Fruit fly (Drosophila melanogaster) whole organism, embryonic: Measurements from ENCODE around the gene NimC3.

ENCODE experiments used
- Adf1 ChIP-seq: fragments of 200-800 bp; sonication (Bioruptor generic); IDR thresholded peaks from 2 replicates; pipeline ENCODE4 v1.3.6; 2022; ENCODE audit warnings: missing biosample characterization, missing genetic modification characterization
- C15 ChIP-seq: fragments of 200-800 bp; sonication (Bioruptor generic); IDR thresholded peaks from 3 replicates; pipeline ENCODE4 v1.3.6; 2022; ENCODE audit warnings: missing biosample characterization, missing genetic modification characterization
- CG10431 ChIP-seq: fragments of 200-800 bp; sonication (Bioruptor generic); optimal IDR thresholded peaks from 3 replicates; lab custom pipeline; 2018; ENCODE audit warnings: missing biosample characterization, mild to moderate bottlenecking, missing genetic modification characterization
- CG1233 ChIP-seq: fragments of 200-800 bp; sonication (Bioruptor generic); optimal IDR thresholded peaks from 4 replicates; lab custom pipeline; 2018; ENCODE audit warnings: missing biosample characterization, mild to moderate bottlenecking, missing genetic modification characterization
- CG13894 ChIP-seq: fragments of 200-800 bp; sonication (Bioruptor generic); optimal IDR thresholded peaks from 3 replicates; lab custom pipeline; 2018; ENCODE audit warnings: missing biosample characterization, mild to moderate bottlenecking, missing genetic modification characterization, moderate library complexity
- CG1647 ChIP-seq: fragments of 200-800 bp; sonication (Bioruptor generic); optimal IDR thresholded peaks from 3 replicates; lab custom pipeline; 2016; ENCODE audit warnings: missing biosample characterization, missing genetic modification characterization
- CG17802 ChIP-seq: fragments of 200-800 bp; sonication (Bioruptor generic); optimal IDR thresholded peaks from 2 replicates; lab custom pipeline; 2018; ENCODE audit warnings: missing biosample characterization, mild to moderate bottlenecking, missing genetic modification characterization, moderate library complexity
- CG30020 ChIP-seq: fragments of 200-800 bp; optimal IDR thresholded peaks from 2 replicates; lab custom pipeline; 2019; ENCODE audit warnings: missing biosample characterization, mild to moderate bottlenecking, missing genetic modification characterization, moderate library complexity
- CG3163 ChIP-seq: fragments of 200-800 bp; sonication (Bioruptor generic); optimal IDR thresholded peaks from 3 replicates; lab custom pipeline; 2016; ENCODE audit warnings: missing biosample characterization, missing genetic modification characterization
- CG32532 ChIP-seq: fragments of 200-800 bp; sonication (Bioruptor generic); IDR thresholded peaks from 2 replicates; pipeline ENCODE4 v1.3.6; 2022; ENCODE audit warnings: missing biosample characterization, missing genetic modification characterization
- CG4730 ChIP-seq: fragments of 200-800 bp; sonication (Bioruptor generic); IDR thresholded peaks from 2 replicates; pipeline ENCODE4 v1.3.6; 2022; ENCODE audit warnings: missing biosample characterization, missing genetic modification characterization
- CG4820 ChIP-seq: fragments of 200-800 bp; sonication (Bioruptor generic); optimal IDR thresholded peaks from 3 replicates; lab custom pipeline; 2016; ENCODE audit warnings: missing biosample characterization, missing genetic modification characterization
- CG5245 ChIP-seq: fragments of 200-800 bp; sonication (Bioruptor generic); optimal IDR thresholded peaks from 3 replicates; lab custom pipeline; 2016; ENCODE audit warnings: missing biosample characterization, missing genetic modification characterization
- CG6272 ChIP-seq: fragments of 200-800 bp; sonication (Bioruptor generic); IDR thresholded peaks from 2 replicates; pipeline ENCODE4 v1.3.6; 2022; ENCODE audit warnings: missing biosample characterization, missing genetic modification characterization
- CG6689 ChIP-seq: fragments of 200-800 bp; sonication (Bioruptor generic); IDR thresholded peaks from 2 replicates; pipeline ENCODE4 v1.3.6; 2022; ENCODE audit warnings: missing biosample characterization, missing genetic modification characterization
- CG7839 ChIP-seq: fragments of 200-800 bp; sonication (Bioruptor generic); optimal IDR thresholded peaks from 3 replicates; lab custom pipeline; 2018; ENCODE audit warnings: missing biosample characterization, mild to moderate bottlenecking, missing genetic modification characterization, moderate library complexity
- Camta ChIP-seq: fragments of 200-800 bp; sonication (Bioruptor generic); optimal IDR thresholded peaks from 2 replicates; lab custom pipeline; 2016; ENCODE audit warnings: missing biosample characterization, missing genetic modification characterization
- CoRest ChIP-seq: fragments of 200-800 bp; sonication (Bioruptor generic); optimal IDR thresholded peaks from 3 replicates; lab custom pipeline; 2018; ENCODE audit warnings: missing biosample characterization, mild to moderate bottlenecking, missing genetic modification characterization, moderate library complexity
- Dad ChIP-seq: fragments of 200-800 bp; sonication (Bioruptor generic); optimal IDR thresholded peaks from 3 replicates; lab custom pipeline; 2016; ENCODE audit warnings: missing biosample characterization, missing genetic modification characterization
- Dbx ChIP-seq: fragments of 200-800 bp; sonication (Bioruptor generic); IDR thresholded peaks from 3 replicates; pipeline ENCODE4 v1.3.6; 2022; ENCODE audit warnings: missing biosample characterization, missing genetic modification characterization
- Doc3 ChIP-seq: fragments of 200-800 bp; sonication (Bioruptor generic); IDR thresholded peaks from 3 replicates; pipeline ENCODE4 v1.3.6; 2022; ENCODE audit warnings: missing biosample characterization, missing genetic modification characterization; ENCODE audit not compliant: partially characterized antibody
- E2f1 ChIP-seq: fragments of 200-800 bp; sonication (Bioruptor generic); IDR thresholded peaks from 2 replicates; pipeline ENCODE4 v1.3.6; 2022; ENCODE audit warnings: missing biosample characterization, missing genetic modification characterization
- E2f2 ChIP-seq: fragments of 200-800 bp; sonication (Bioruptor generic); IDR thresholded peaks from 2 replicates; pipeline ENCODE4 v1.3.6; 2022; ENCODE audit warnings: missing biosample characterization, missing genetic modification characterization
- Lim3 ChIP-seq: fragments of 200-800 bp; sonication (Bioruptor generic); IDR thresholded peaks from 2 replicates; pipeline ENCODE4 v1.3.6; 2022; ENCODE audit warnings: missing biosample characterization, missing genetic modification characterization
- Nf-YB ChIP-seq: fragments of 200-800 bp; sonication (Bioruptor generic); optimal IDR thresholded peaks from 3 replicates; lab custom pipeline; 2019; ENCODE audit warnings: missing biosample characterization, mild to moderate bottlenecking, missing genetic modification characterization, moderate library complexity
- Nf-YC ChIP-seq: fragments of 200-800 bp; optimal IDR thresholded peaks from 3 replicates; lab custom pipeline; 2019; ENCODE audit warnings: missing biosample characterization, mild to moderate bottlenecking, missing genetic modification characterization, moderate library complexity
- PHDP ChIP-seq: fragments of 200-800 bp; sonication (Bioruptor generic); optimal IDR thresholded peaks from 3 replicates; lab custom pipeline; 2018; ENCODE audit warnings: missing biosample characterization, mild to moderate bottlenecking, missing genetic modification characterization, moderate library complexity
- Poxn ChIP-seq: fragments of 200-800 bp; sonication (Bioruptor generic); IDR thresholded peaks from 2 replicates; pipeline ENCODE4 v1.3.6; 2022; ENCODE audit warnings: missing biosample characterization, missing genetic modification characterization
- Ptx1 ChIP-seq: fragments of 200-800 bp; sonication (Bioruptor generic); IDR thresholded peaks from 2 replicates; pipeline ENCODE4 v1.3.6; 2022; ENCODE audit warnings: missing biosample characterization, missing genetic modification characterization
- Taf1 ChIP-seq: fragments of 200-800 bp; sonication (Bioruptor generic); IDR thresholded peaks from 2 replicates; pipeline ENCODE4 v1.3.6; 2022; ENCODE audit warnings: missing biosample characterization, missing genetic modification characterization
- al ChIP-seq: fragments of 200-800 bp; sonication (Bioruptor generic); IDR thresholded peaks from 2 replicates; pipeline ENCODE4 v1.3.6; 2022; ENCODE audit warnings: missing biosample characterization, missing genetic modification characterization
- bowl ChIP-seq: fragments of 200-800 bp; sonication (Bioruptor generic); IDR thresholded peaks from 2 replicates; pipeline ENCODE4 v1.3.6; 2022; ENCODE audit warnings: missing biosample characterization, missing genetic modification characterization
- cg ChIP-seq: fragments of 200-800 bp; sonication (Bioruptor generic); optimal IDR thresholded peaks from 3 replicates; lab custom pipeline; 2019; ENCODE audit warnings: missing biosample characterization, mild to moderate bottlenecking, missing genetic modification characterization, moderate library complexity
- ewg ChIP-seq: fragments of 200-800 bp; sonication (Bioruptor generic); optimal IDR thresholded peaks from 3 replicates; lab custom pipeline; 2017; ENCODE audit warnings: mild to moderate bottlenecking, missing biosample characterization, missing genetic modification reagents, missing genetic modification characterization
- fd96Cb ChIP-seq: fragments of 200-800 bp; sonication (Bioruptor generic); optimal IDR thresholded peaks from 2 replicates; lab custom pipeline; 2018; ENCODE audit warnings: missing biosample characterization, mild to moderate bottlenecking, missing genetic modification characterization, moderate library complexity
- fu2 ChIP-seq: fragments of 200-800 bp; sonication (Bioruptor generic); optimal IDR thresholded peaks from 2 replicates; lab custom pipeline; 2016; ENCODE audit warnings: missing biosample characterization, missing genetic modification characterization
- gem ChIP-seq: fragments of 200-800 bp; sonication (Bioruptor generic); optimal IDR thresholded peaks from 2 replicates; lab custom pipeline; 2019; ENCODE audit warnings: missing biosample characterization, mild to moderate bottlenecking, missing genetic modification characterization, moderate library complexity
- grau ChIP-seq: fragments of 200-800 bp; optimal IDR thresholded peaks from 3 replicates; lab custom pipeline; 2019; ENCODE audit warnings: missing biosample characterization, mild to moderate bottlenecking, missing genetic modification characterization, moderate library complexity
- ham ChIP-seq: fragments of 200-800 bp; sonication (Bioruptor generic); IDR thresholded peaks from 2 replicates; pipeline ENCODE4 v1.3.6; 2022; ENCODE audit warnings: missing biosample characterization, missing genetic modification characterization
- hkb ChIP-seq, 2 experiments: fragments of 200-800 bp in 1 of 2; fragments of >200 bp in 1 of 2; sonication (Bioruptor generic) in 1 of 2; IDR thresholded peaks in 1 of 2; optimal IDR thresholded peaks in 1 of 2; 2 replicates each; pipeline versions ENCODE4 v1.3.6 to Lab custom; 2017 to 2022; ENCODE audit warnings: missing biosample characterization in 1 of 2, missing genetic modification characterization in 1 of 2
- lbe ChIP-seq: fragments of 200-800 bp; sonication (Bioruptor generic); optimal IDR thresholded peaks from 2 replicates; lab custom pipeline; 2016; ENCODE audit warnings: missing biosample characterization, mild to moderate bottlenecking, missing genetic modification characterization
- luna ChIP-seq: fragments of 200-800 bp; sonication (Bioruptor generic); optimal IDR thresholded peaks from 2 replicates; lab custom pipeline; 2016; ENCODE audit warnings: missing biosample characterization, missing genetic modification characterization
- mirr ChIP-seq: fragments of 200-800 bp; sonication (Bioruptor generic); optimal IDR thresholded peaks from 3 replicates; lab custom pipeline; 2018; ENCODE audit warnings: missing biosample characterization, mild to moderate bottlenecking, missing genetic modification characterization
- phol ChIP-seq: fragments of 200-800 bp; sonication (Bioruptor generic); optimal IDR thresholded peaks from 3 replicates; lab custom pipeline; 2018; ENCODE audit warnings: missing biosample characterization, mild to moderate bottlenecking, missing genetic modification characterization, moderate library complexity
- rib ChIP-seq: fragments of 200-800 bp; sonication (Bioruptor generic); IDR thresholded peaks from 2 replicates; pipeline ENCODE4 v1.3.6; 2022; ENCODE audit warnings: missing biosample characterization, missing genetic modification characterization
- ro ChIP-seq: fragments of 200-800 bp; sonication (Bioruptor generic); IDR thresholded peaks from 2 replicates; pipeline ENCODE4 v1.3.6; 2022; ENCODE audit warnings: missing biosample characterization, missing genetic modification characterization
- schlank ChIP-seq: fragments of 200-800 bp; sonication (Bioruptor generic); optimal IDR thresholded peaks from 2 replicates; lab custom pipeline; 2018; ENCODE audit warnings: missing biosample characterization, mild to moderate bottlenecking, missing genetic modification characterization
- sqz ChIP-seq: fragments of 200-800 bp; sonication (Bioruptor generic); optimal IDR thresholded peaks from 3 replicates; lab custom pipeline; 2018; ENCODE audit warnings: missing biosample characterization, mild to moderate bottlenecking, missing genetic modification characterization
- unc-4 ChIP-seq: fragments of 200-800 bp; sonication (Bioruptor generic); IDR thresholded peaks from 2 replicates; pipeline ENCODE4 v1.3.6; 2022; ENCODE audit warnings: missing biosample characterization, missing genetic modification characterization; ENCODE audit not compliant: partially characterized antibody
- usp ChIP-seq: fragments of >200 bp; optimal IDR thresholded peaks from 2 replicates; lab custom pipeline; 2017; ENCODE audit warnings: missing biosample characterization, missing genetic modification characterization

NimC3 gene

DNA sequence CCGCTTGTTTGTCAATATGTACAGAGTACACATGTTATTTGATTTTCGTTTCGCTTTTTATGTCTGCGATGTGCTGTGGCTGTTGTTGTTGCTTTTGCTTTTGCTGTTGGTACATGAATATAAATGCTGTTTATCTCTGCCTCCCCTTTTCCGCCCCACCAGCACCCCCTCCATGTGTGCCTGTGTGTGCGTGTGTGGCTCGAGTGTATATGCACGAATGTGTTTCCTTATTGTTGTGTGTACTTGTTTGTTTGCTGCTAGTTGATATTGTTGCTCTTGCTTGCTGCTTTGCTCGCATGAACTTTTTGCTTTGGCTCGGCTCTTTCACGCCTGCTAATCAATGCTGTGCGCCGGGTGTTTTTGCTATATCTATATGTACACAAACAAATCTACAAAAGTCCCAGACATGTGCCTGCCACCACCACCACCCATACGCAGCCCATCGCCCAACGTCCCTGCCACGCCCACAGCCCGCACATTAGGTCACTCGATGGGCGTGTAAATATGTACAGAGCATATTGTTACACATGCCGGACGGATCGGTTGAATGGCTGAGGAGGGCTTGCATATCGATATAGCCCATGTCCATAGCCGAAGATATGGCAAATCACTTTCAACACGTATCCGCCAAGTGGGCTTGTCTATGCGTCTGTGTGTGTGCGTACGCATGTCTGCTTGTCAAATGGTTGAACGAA is 4.2 kb upstream of the NimC3 start (continued):
- peak; percentile 100 for TF ChIP-seq sqz (GFP tag; lab: Kevin White, UChicago)
- TF ChIP-seq CG5245 (GFP tag; lab: Kevin White, UChicago) = peak; percentile 99
- TF ChIP-seq schlank (tag; lab: Kevin White, UChicago) = peak; percentile 100
- TF ChIP-seq Adf1 (GFP tag; lab: Robert Waterston, UW) = peak; percentile 87
- TF ChIP-seq E2f2 (GFP tag; lab: Robert Waterston, UW) = peak; percentile 87
- TF ChIP-seq ro (GFP tag; lab: Robert Waterston, UW) = peak; percentile 95
- TF ChIP-seq CG7839 (tag; lab: Kevin White, UChicago) = peak; percentile 95
- peak; percentile 100 for TF ChIP-seq CG1233 (GFP tag; lab: Kevin White, UChicago)
- peak; percentile 85 for TF ChIP-seq CG30020
- TF ChIP-seq Doc3 (GFP tag; lab: Robert Waterston, UW) = no peak
- peak; percentile 97 for TF ChIP-seq fd96Cb (tag; lab: Kevin White, UChicago)
- TF ChIP-seq cg (GFP tag; lab: Kevin White, UChicago) = peak; percentile 93
- TF ChIP-seq CoRest (tag; lab: Kevin White, UChicago) = peak; percentile 98
- peak; percentile 99 for TF ChIP-seq ewg (GFP tag; lab: Kevin White, UChicago)
- TF ChIP-seq CG13894 (tag; lab: Kevin White, UChicago) = peak; percentile 98
- TF ChIP-seq grau (tag; lab: Kevin White, UChicago) = peak; percentile 94
- peak; percentile 74 for TF ChIP-seq phol
- peak; percentile 92 for TF ChIP-seq Nf-YC (tag; lab: Kevin White, UChicago)
- TF ChIP-seq luna (GFP tag; lab: Kevin White, UChicago) = peak; percentile 97
- TF ChIP-seq rib (GFP tag; lab: Robert Waterston, UW) = peak; percentile 99
- TF ChIP-seq lbe (GFP tag; lab: Kevin White, UChicago) = peak; percentile 93
- TF ChIP-seq bowl (GFP tag; lab: Robert Waterston, UW) = peak; percentile 96
- peak; percentile 99 for TF ChIP-seq Dbx (GFP tag; lab: Robert Waterston, UW)
- TF ChIP-seq Ptx1 (GFP tag; lab: Robert Waterston, UW) = peak; percentile 88
- TF ChIP-seq CG32532 (GFP tag; lab: Robert Waterston, UW) = peak; percentile 88
- no peak for TF ChIP-seq hkb (optimal IDR thresholded peaks at IDR 0.05; lab: Kevin White, UChicago)
- TF ChIP-seq hkb (GFP tag; IDR thresholded peaks at IDR 0.05; lab: Robert Waterston, UW) = peak; percentile 99
- peak; percentile 96 for TF ChIP-seq CG4730 (GFP tag; lab: Robert Waterston, UW)
- peak; percentile 96 for TF ChIP-seq C15 (GFP tag; lab: Robert Waterston, UW)
- TF ChIP-seq fu2 (GFP tag; lab: Kevin White, UChicago) = peak; percentile 97
- no peak for TF ChIP-seq usp
- peak; percentile 99 for TF ChIP-seq CG1647 (GFP tag; lab: Kevin White, UChicago)
- peak; percentile 97 for TF ChIP-seq CG6689 (GFP tag; lab: Robert Waterston, UW)
- TF ChIP-seq PHDP (tag; lab: Kevin White, UChicago) = peak; percentile 99
- TF ChIP-seq gem (tag; lab: Kevin White, UChicago) = peak; percentile 99
- peak; percentile 98 for TF ChIP-seq Dad
- TF ChIP-seq Poxn = peak; percentile 85
- peak; percentile 100 for TF ChIP-seq mirr (GFP tag; lab: Kevin White, UChicago)
- peak; percentile 100 for TF ChIP-seq CG10431 (GFP tag; lab: Kevin White, UChicago)
- TF ChIP-seq E2f1 (GFP tag; lab: Robert Waterston, UW) = peak; percentile 97
- TF ChIP-seq ham (GFP tag; lab: Robert Waterston, UW) = peak; percentile 84; the same call in 1 of the 2 replicates
- TF ChIP-seq Lim3 (GFP tag; lab: Robert Waterston, UW) = peak; percentile 91
- peak; percentile 100 for TF ChIP-seq Camta (GFP tag; lab: Kevin White, UChicago)
- TF ChIP-seq Taf1 (GFP tag; lab: Robert Waterston, UW) = peak; percentile 93
- TF ChIP-seq CG4820 (GFP tag; lab: Kevin White, UChicago) = peak; percentile 98
- peak; percentile 91 for TF ChIP-seq Nf-YB (GFP tag; lab: Kevin White, UChicago)
- TF ChIP-seq unc-4 (GFP tag; lab: Robert Waterston, UW) = no peak
- peak; percentile 41 for TF ChIP-seq CG6272 (GFP tag; lab: Robert Waterston, UW)
- TF ChIP-seq CG3163 (GFP tag; lab: Kevin White, UChicago) = peak; percentile 95
- peak; percentile 94 for TF ChIP-seq CG17802
- TF ChIP-seq al (GFP tag; lab: Robert Waterston, UW) = peak; percentile 83
